Fruit fly (Drosophila melanogaster) whole organism, prepupa: ENCODE measurements around the gene Sox21b.

Experiments used
- CG11294 ChIP-seq: fragments of 200-800 bp; sonication (Bioruptor generic); IDR thresholded peaks from 2 replicates; pipeline ENCODE4 v1.3.6; 2022; ENCODE audit warnings: missing biosample characterization, missing genetic modification characterization
- CG11762 ChIP-seq: fragments of 200-800 bp; sonication (Bioruptor generic); optimal IDR thresholded peaks from 3 replicates; lab custom pipeline; 2016; ENCODE audit warnings: missing biosample characterization, missing genetic modification characterization; ENCODE audit not compliant: insufficient read depth
- CG16779 ChIP-seq: fragments of 200-800 bp; sonication (Bioruptor generic); optimal IDR thresholded peaks from 3 replicates; lab custom pipeline; 2017; ENCODE audit warnings: missing biosample characterization, mild to moderate bottlenecking, missing genetic modification characterization
- CG4318 ChIP-seq: fragments of 200-800 bp; sonication (Bioruptor generic); optimal IDR thresholded peaks from 3 replicates; lab custom pipeline; 2017; ENCODE audit warnings: missing biosample characterization, mild to moderate bottlenecking, missing genetic modification characterization
- CG6808 ChIP-seq: fragments of 200-800 bp; sonication (Bioruptor generic); optimal IDR thresholded peaks from 3 replicates; lab custom pipeline; 2017; ENCODE audit warnings: missing biosample characterization, missing genetic modification characterization, mild to moderate bottlenecking, moderate library complexity, missing genetic modification reagents
- CG7368 ChIP-seq: fragments of 200-800 bp; sonication (Bioruptor generic); optimal IDR thresholded peaks from 3 replicates; lab custom pipeline; 2016; ENCODE audit warnings: missing biosample characterization, missing genetic modification characterization
- Eip78C ChIP-seq: fragments of 200-800 bp; sonication (Bioruptor generic); peaks from one replicate; lab custom pipeline; 2016; ENCODE audit warnings: missing biosample characterization, missing genetic modification characterization
- Ets21C ChIP-seq: fragments of 200-800 bp; sonication (Bioruptor generic); optimal IDR thresholded peaks from 3 replicates; lab custom pipeline; 2016; ENCODE audit warnings: missing biosample characterization, missing genetic modification characterization
- Sox102F ChIP-seq: fragments of 200-800 bp; sonication (Bioruptor generic); optimal IDR thresholded peaks from 2 replicates; lab custom pipeline; 2016; ENCODE audit warnings: missing biosample characterization, mild to moderate bottlenecking, missing genetic modification characterization
- Sox15 ChIP-seq: fragments of 200-800 bp; sonication (Bioruptor generic); optimal IDR thresholded peaks from 3 replicates; lab custom pipeline; 2016; ENCODE audit warnings: missing biosample characterization, missing genetic modification characterization

DNA sequence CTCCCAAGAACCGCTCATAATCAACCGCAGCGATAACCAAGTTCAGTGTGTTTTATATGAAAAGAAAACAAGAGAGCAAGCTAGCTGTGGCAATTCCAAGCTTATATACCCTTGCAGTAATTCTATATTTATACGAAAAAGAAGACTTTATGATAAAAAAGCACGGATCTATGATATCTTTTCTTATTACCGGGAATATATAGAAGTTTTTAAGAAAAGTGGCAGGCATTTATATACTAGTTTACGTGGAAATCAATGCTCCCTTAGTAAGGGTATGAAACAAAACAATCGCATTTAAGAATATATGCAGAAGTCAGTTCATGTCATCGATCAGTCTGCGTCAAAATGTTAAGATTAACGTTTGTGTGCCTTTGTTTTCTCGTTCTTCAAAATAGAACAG lies 47.8 kb downstream of the Sox21b start, which contains the start of gene CG8100:
- peak; percentile 51 for TF ChIP-seq CG11762 (GFP tag; lab: Kevin White, UChicago)
- TF ChIP-seq CG6808 (GFP tag; lab: Kevin White, UChicago) = peak; percentile 46
- TF ChIP-seq CG11294 (GFP tag; lab: Robert Waterston, UW) = no peak
- peak; percentile 88 for TF ChIP-seq Eip78C (GFP tag; lab: Kevin White, UChicago)
- TF ChIP-seq CG7368 = peak; percentile 53
- TF ChIP-seq CG16779 (tag; lab: Kevin White, UChicago) = no peak
- TF ChIP-seq CG4318 = peak; percentile 4
- TF ChIP-seq Ets21C = peak; percentile 35
- peak; percentile 5 for TF ChIP-seq Sox15 (GFP tag; lab: Kevin White, UChicago)
- TF ChIP-seq Sox102F (GFP tag; lab: Kevin White, UChicago) = peak; percentile 77
